Worm (Caenorhabditis elegans) whole organism, young adult: ENCODE measurements around the gene coq-5.

Source experiments
- F23B12.7 ChIP-seq: sonication (generic microtip); optimal IDR thresholded peaks from 2 replicates; lab custom pipeline; 2017; ENCODE audit warnings: missing genetic modification characterization, mild to moderate bottlenecking, missing compliant biosample characterization, antibody characterized with exemption, moderate library complexity; ENCODE audit not compliant: insufficient read depth
- akir-1 ChIP-seq: fragments of 200-800 bp; sonication (Bioruptor generic); optimal IDR thresholded peaks from 2 replicates; lab custom pipeline; 2018; ENCODE audit warnings: mild to moderate bottlenecking, missing genetic modification characterization, moderate library complexity, missing compliant biosample characterization
- lag-1 ChIP-seq: fragments of 200-800 bp; sonication (Bioruptor generic); IDR thresholded peaks from 2 replicates; pipeline ENCODE4 v1.3.6; 2022; ENCODE audit warnings: missing genetic modification reagents, missing genetic modification characterization, missing compliant biosample characterization
- lin-26 ChIP-seq: fragments of 200-800 bp; sonication (Bioruptor generic); IDR thresholded peaks from 2 replicates; pipeline ENCODE4 v1.3.6; 2022; ENCODE audit warnings: missing genetic modification reagents, missing genetic modification characterization, missing compliant biosample characterization
- mel-28 ChIP-seq: sonication (generic microtip); optimal IDR thresholded peaks from 2 replicates; lab custom pipeline; 2016; ENCODE audit warnings: borderline replicate concordance, mild to moderate bottlenecking, missing genetic modification characterization, missing compliant biosample characterization
- zim-3 ChIP-seq: sonication (generic microtip); optimal IDR thresholded peaks from 2 replicates; lab custom pipeline; 2017; ENCODE audit warnings: mild to moderate bottlenecking, missing genetic modification characterization, moderate library complexity, missing compliant biosample characterization

ce11 chrIII:7889036-7889435 is 30.8 kb upstream of the coq-5 start:
- no peak for TF ChIP-seq lin-26 (GFP tag; lab: Robert Waterston, UW)
- TF ChIP-seq akir-1: no peak
- TF ChIP-seq F23B12.7 (tag; lab: Kevin White, UChicago): no peak
- TF ChIP-seq mel-28 (tag; lab: Kevin White, UChicago): no peak
- TF ChIP-seq zim-3: no peak
- no peak for TF ChIP-seq lag-1 (GFP tag; lab: Robert Waterston, UW)
